Fruit fly (Drosophila melanogaster): Measurements from ENCODE around the gene Dysb.
A peak's percentile ranks its signal among the peaks of the same experiment; 100 is the strongest.

Gene Dysb

dm6 chr3L:18846272-18846741, 21.3 kb upstream of the Dysb start (continued):
- TF ChIP-seq Adf1 (GFP tag; IDR thresholded peaks at IDR 0.05): no peak
- peak; percentile 2 for TF ChIP-seq D19A (tag; optimal IDR thresholded peaks at IDR 0.05)
- TF ChIP-seq CG14860 (GFP tag; IDR thresholded peaks at IDR 0.05; ENCODE audit: partially characterized antibody): peak; percentile 14; the same call in 1 of the 3 replicates
- TF ChIP-seq Med (GFP tag): peak; percentile 11
- TF ChIP-seq sens (GFP tag): peak; percentile 38
- TF ChIP-seq CG3163 (GFP tag; optimal IDR thresholded peaks at IDR 0.05): peak; percentile 56
- no peak for TF ChIP-seq unc-4 (GFP tag; IDR thresholded peaks at IDR 0.05; ENCODE audit: partially characterized antibody)
- peak; percentile 9; the same call in 1 of the 2 replicates for TF ChIP-seq Bgb (GFP tag; IDR thresholded peaks at IDR 0.05; ENCODE audit: partially characterized antibody)
- TF ChIP-seq Scr (GFP tag; IDR thresholded peaks at IDR 0.05; ENCODE audit: partially characterized antibody): peak; percentile 36; the same call in 1 of the 2 replicates
- TF ChIP-seq CG15269 (tag; optimal IDR thresholded peaks at IDR 0.05): peak; percentile 13
- peak; percentile 7 for TF ChIP-seq zf30C (GFP tag; optimal IDR thresholded peaks at IDR 0.05)
- TF ChIP-seq Jarid2 (GFP tag; optimal IDR thresholded peaks at IDR 0.05): peak; percentile 0
- TF ChIP-seq gem (tag; optimal IDR thresholded peaks at IDR 0.05): peak; percentile 2
- TF ChIP-seq sd (tag; optimal IDR thresholded peaks at IDR 0.05): peak; percentile 46
- TF ChIP-seq Hr78 (GFP tag; optimal IDR thresholded peaks at IDR 0.05): peak in 1 of 2 experiments; percentile 22
- peak; percentile 78 to 96 for TF ChIP-seq Trl (optimal IDR thresholded peaks at IDR 0.05)
- no peak for TF ChIP-seq Trl (GFP tag; optimal IDR thresholded peaks at IDR 0.05)
- peak; percentile 53 for TF ChIP-seq CG6813 (GFP tag; optimal IDR thresholded peaks at IDR 0.05)
- TF ChIP-seq CG11504 (tag; optimal IDR thresholded peaks at IDR 0.05): peak; percentile 14
- peak; percentile 42 for TF ChIP-seq CG13894 (tag; optimal IDR thresholded peaks at IDR 0.05)
- peak; percentile 2 for TF ChIP-seq grn (GFP tag; optimal IDR thresholded peaks at IDR 0.05)
- peak; percentile 27 for TF ChIP-seq Meics (GFP tag; optimal IDR thresholded peaks at IDR 0.05)
- no peak for TF ChIP-seq CG9797 (GFP tag; optimal IDR thresholded peaks at IDR 0.05)
- TF ChIP-seq CG12071 (GFP tag; optimal IDR thresholded peaks at IDR 0.05): peak; percentile 3
- TF ChIP-seq CG13287 (GFP tag; IDR thresholded peaks at IDR 0.05; ENCODE audit: partially characterized antibody): peak; percentile 34; the same call in 1 of the 2 replicates
- peak; percentile 20 for TF ChIP-seq sug (tag; optimal IDR thresholded peaks at IDR 0.05)
- TF ChIP-seq CG2199 (GFP tag; IDR thresholded peaks at IDR 0.05): no peak; the same call in 1 of the 3 replicates

- TF ChIP-seq Max (GFP tag; optimal IDR thresholded peaks at IDR 0.05) (peak; percentile 61), CG2889 (GFP tag; IDR thresholded peaks at IDR 0.05) (no peak), Nf-YC (tag; optimal IDR thresholded peaks at IDR 0.05) (peak; percentile 52), Hsf (GFP tag; optimal IDR thresholded peaks at IDR 0.05) (peak; percentile 80), lmd (GFP tag; IDR thresholded peaks at IDR 0.05) (no peak), CG9876 (GFP tag; optimal IDR thresholded peaks at IDR 0.05) (peak; percentile 55), ewg (GFP tag; optimal IDR thresholded peaks at IDR 0.05) (peak; percentile 62), CG3407 (GFP tag; optimal IDR thresholded peaks at IDR 0.05) (peak; percentile 44), CrebB (tag; optimal IDR thresholded peaks at IDR 0.05) (peak; percentile 36), gcm (GFP tag; optimal IDR thresholded peaks at IDR 0.05) (peak; percentile 18), HmgD (GFP tag; optimal IDR thresholded peaks at IDR 0.05) (peak; percentile 65), CG17361 (GFP tag; IDR thresholded peaks at IDR 0.05) (peak; percentile 63; the same call in 1 of the 3 replicates), Xrp1 (GFP tag; IDR thresholded peaks at IDR 0.05) (peak; percentile 85), Stat92E (GFP tag; optimal IDR thresholded peaks at IDR 0.05) (no peak), D19B (GFP tag; optimal IDR thresholded peaks at IDR 0.05) (no peak), CG14441 (GFP tag; IDR thresholded peaks at IDR 0.05) (no peak), CTCF (GFP tag; optimal IDR thresholded peaks at IDR 0.05) (peak; percentile 98), CG18619 (GFP tag; optimal IDR thresholded peaks at IDR 0.05) (peak; percentile 59), CG12155 (GFP tag; optimal IDR thresholded peaks at IDR 0.05) (peak; percentile 44), ac (GFP tag; optimal IDR thresholded peaks at IDR 0.05) (peak; percentile 22), fu2 (GFP tag; optimal IDR thresholded peaks at IDR 0.05) (peak; percentile 46), CG1529 (GFP tag; optimal IDR thresholded peaks at IDR 0.05) (peak; percentile 63), ab (GFP tag; optimal IDR thresholded peaks at IDR 0.05) (no peak), CG31365 (tag; optimal IDR thresholded peaks at IDR 0.05) (peak; percentile 21)
Observed at dm6 chr3L:18848436-18848835, 19.1 kb upstream of the Dysb start.
